Fruit fly (Drosophila melanogaster) whole organism, embryonic: ENCODE results near the gene CG6959.

Experiments used
- Adf1 ChIP-seq: fragments of 200-800 bp; sonication (Bioruptor generic); IDR thresholded peaks from 2 replicates; pipeline ENCODE4 v1.3.6; 2022; ENCODE audit warnings: missing biosample characterization, missing genetic modification characterization
- Atf3 ChIP-seq: fragments of 200-800 bp; sonication (Bioruptor generic); optimal IDR thresholded peaks from 3 replicates; lab custom pipeline; 2016; ENCODE audit warnings: missing biosample characterization, missing genetic modification characterization
- Bteb2 ChIP-seq: fragments of 200-800 bp; sonication (Bioruptor generic); optimal IDR thresholded peaks from 2 replicates; lab custom pipeline; 2016; ENCODE audit warnings: missing biosample characterization, missing genetic modification characterization
- C15 ChIP-seq: fragments of 200-800 bp; sonication (Bioruptor generic); IDR thresholded peaks from 3 replicates; pipeline ENCODE4 v1.3.6; 2022; ENCODE audit warnings: missing biosample characterization, missing genetic modification characterization
- CG1233 ChIP-seq: fragments of 200-800 bp; sonication (Bioruptor generic); optimal IDR thresholded peaks from 4 replicates; lab custom pipeline; 2018; ENCODE audit warnings: missing biosample characterization, mild to moderate bottlenecking, missing genetic modification characterization
- CG12391 ChIP-seq: fragments of 200-800 bp; sonication (Bioruptor generic); optimal IDR thresholded peaks from 3 replicates; lab custom pipeline; 2018; ENCODE audit warnings: missing biosample characterization, mild to moderate bottlenecking, missing genetic modification characterization, moderate library complexity
- CG13624 ChIP-seq: fragments of 200-800 bp; sonication (Bioruptor generic); optimal IDR thresholded peaks from 2 replicates; lab custom pipeline; 2016; ENCODE audit warnings: missing biosample characterization, missing genetic modification characterization
- CG13894 ChIP-seq: fragments of 200-800 bp; sonication (Bioruptor generic); optimal IDR thresholded peaks from 3 replicates; lab custom pipeline; 2018; ENCODE audit warnings: missing biosample characterization, mild to moderate bottlenecking, missing genetic modification characterization, moderate library complexity
- CG15696 ChIP-seq: fragments of 200-800 bp; sonication (Bioruptor generic); optimal IDR thresholded peaks from 2 replicates; lab custom pipeline; 2019; ENCODE audit warnings: missing biosample characterization, mild to moderate bottlenecking, missing genetic modification characterization, moderate library complexity
- CG18262 ChIP-seq: fragments of 200-800 bp; optimal IDR thresholded peaks from 3 replicates; lab custom pipeline; 2019; ENCODE audit warnings: missing biosample characterization, mild to moderate bottlenecking, missing genetic modification characterization, moderate library complexity
- CG18476 ChIP-seq: fragments of 200-800 bp; sonication (Bioruptor generic); optimal IDR thresholded peaks from 2 replicates; lab custom pipeline; 2016; ENCODE audit warnings: missing biosample characterization, mild to moderate bottlenecking, missing genetic modification characterization
- CG4424 ChIP-seq: fragments of 200-800 bp; sonication (Bioruptor generic); optimal IDR thresholded peaks from 3 replicates; lab custom pipeline; 2016; ENCODE audit warnings: missing biosample characterization, missing genetic modification characterization
- CG4617 ChIP-seq: fragments of 200-800 bp; sonication (Bioruptor generic); optimal IDR thresholded peaks from 3 replicates; lab custom pipeline; 2016; ENCODE audit warnings: missing biosample characterization, missing genetic modification characterization, borderline replicate concordance
- CG4730 ChIP-seq: fragments of 200-800 bp; sonication (Bioruptor generic); IDR thresholded peaks from 2 replicates; pipeline ENCODE4 v1.3.6; 2022; ENCODE audit warnings: missing biosample characterization, missing genetic modification characterization
- CG4820 ChIP-seq: fragments of 200-800 bp; sonication (Bioruptor generic); optimal IDR thresholded peaks from 3 replicates; lab custom pipeline; 2016; ENCODE audit warnings: missing biosample characterization, missing genetic modification characterization
- CG8290 ChIP-seq, 3 experiments: fragments of 200-800 bp; sonication (Bioruptor generic); optimal IDR thresholded peaks; 2 replicates each; lab custom pipeline; 2016 to 2019; ENCODE audit warnings: missing biosample characterization in 3 of 3, missing genetic modification characterization in 3 of 3, mild to moderate bottlenecking in 2 of 3, moderate library complexity in 1 of 3
- Drgx ChIP-seq: fragments of 200-800 bp; sonication (Bioruptor generic); IDR thresholded peaks from 2 replicates; pipeline ENCODE4 v1.3.6; 2022; ENCODE audit warnings: missing biosample characterization, missing genetic modification characterization
- GATAe ChIP-seq: fragments of 200-800 bp; sonication (Bioruptor generic); conservative IDR thresholded peaks from 2 replicates; pipeline ENCODE4 v1.3.6; 2022; ENCODE audit warnings: missing biosample characterization, missing genetic modification characterization
- Gsc ChIP-seq: fragments of 200-800 bp; sonication (Bioruptor generic); IDR thresholded peaks from 2 replicates; pipeline ENCODE4 v1.3.6; 2022; ENCODE audit warnings: missing biosample characterization, missing genetic modification characterization
- HHEX ChIP-seq: fragments of 200-800 bp; sonication (Bioruptor generic); optimal IDR thresholded peaks from 3 replicates; lab custom pipeline; 2017; ENCODE audit warnings: missing biosample characterization, mild to moderate bottlenecking, missing genetic modification characterization, missing genetic modification reagents
- HLHmδ ChIP-seq: fragments of 200-800 bp; sonication (Bioruptor generic); optimal IDR thresholded peaks from 2 replicates; lab custom pipeline; 2018; ENCODE audit warnings: missing biosample characterization, mild to moderate bottlenecking, missing genetic modification characterization, moderate library complexity
- Hr51 ChIP-seq, 2 experiments: fragments of 200-800 bp; sonication (Bioruptor generic); optimal IDR thresholded peaks; 2 replicates in 1 of 2; 3 replicates in 1 of 2; lab custom pipeline; 2016 to 2018; ENCODE audit warnings: missing biosample characterization in 2 of 2, missing genetic modification characterization in 2 of 2, mild to moderate bottlenecking in 1 of 2, moderate library complexity in 1 of 2
- Mes4 ChIP-seq: fragments of 200-800 bp; sonication (Bioruptor generic); optimal IDR thresholded peaks from 2 replicates; lab custom pipeline; 2016; ENCODE audit warnings: missing biosample characterization, missing genetic modification characterization
- NC2α ChIP-seq: fragments of 200-800 bp; sonication (Bioruptor generic); optimal IDR thresholded peaks from 2 replicates; lab custom pipeline; 2016; ENCODE audit warnings: missing biosample characterization, missing genetic modification characterization
- Oaz ChIP-seq: fragments of 200-800 bp; sonication (Bioruptor generic); IDR thresholded peaks from 2 replicates; pipeline ENCODE4 v1.3.6; 2022; ENCODE audit warnings: missing biosample characterization, missing genetic modification characterization
- Oli ChIP-seq: fragments of 200-800 bp; sonication (Bioruptor generic); optimal IDR thresholded peaks from 2 replicates; lab custom pipeline; 2018; ENCODE audit warnings: missing biosample characterization, mild to moderate bottlenecking, missing genetic modification characterization, moderate library complexity
- Ptx1 ChIP-seq: fragments of 200-800 bp; sonication (Bioruptor generic); IDR thresholded peaks from 2 replicates; pipeline ENCODE4 v1.3.6; 2022; ENCODE audit warnings: missing biosample characterization, missing genetic modification characterization
- Scr ChIP-seq: fragments of 200-800 bp; sonication (Bioruptor generic); IDR thresholded peaks from 2 replicates; pipeline ENCODE4 v1.3.6; 2022; ENCODE audit warnings: missing biosample characterization, missing genetic modification characterization; ENCODE audit not compliant: partially characterized antibody
- Vsx1 ChIP-seq: fragments of 200-800 bp; sonication (Bioruptor generic); optimal IDR thresholded peaks from 2 replicates; lab custom pipeline; 2017; ENCODE audit warnings: missing biosample characterization, mild to moderate bottlenecking, missing genetic modification characterization, missing genetic modification reagents
- ac ChIP-seq: fragments of 200-800 bp; sonication (Bioruptor generic); optimal IDR thresholded peaks from 3 replicates; lab custom pipeline; 2017; ENCODE audit warnings: missing biosample characterization, mild to moderate bottlenecking, missing genetic modification characterization
- cas ChIP-seq: fragments of 200-800 bp; sonication (Bioruptor generic); IDR thresholded peaks from 2 replicates; pipeline ENCODE4 v1.3.6; 2022; ENCODE audit warnings: missing biosample characterization, missing genetic modification characterization
- danr ChIP-seq: fragments of 200-800 bp; sonication (Bioruptor generic); IDR thresholded peaks from 2 replicates; pipeline ENCODE4 v1.3.6; 2022; ENCODE audit warnings: missing biosample characterization, missing genetic modification characterization
- ham ChIP-seq: fragments of 200-800 bp; sonication (Bioruptor generic); IDR thresholded peaks from 2 replicates; pipeline ENCODE4 v1.3.6; 2022; ENCODE audit warnings: missing biosample characterization, missing genetic modification characterization
- kni ChIP-seq: fragments of 200-800 bp; sonication (Bioruptor generic); optimal IDR thresholded peaks from 3 replicates; lab custom pipeline; 2017; ENCODE audit warnings: mild to moderate bottlenecking, missing biosample characterization, missing genetic modification reagents, missing genetic modification characterization
- lmd ChIP-seq: fragments of 200-800 bp; sonication (Bioruptor generic); IDR thresholded peaks from 2 replicates; pipeline ENCODE4 v1.3.6; 2022; ENCODE audit warnings: missing biosample characterization, missing genetic modification characterization
- luna ChIP-seq: fragments of 200-800 bp; sonication (Bioruptor generic); optimal IDR thresholded peaks from 2 replicates; lab custom pipeline; 2016; ENCODE audit warnings: missing biosample characterization, missing genetic modification characterization
- nau ChIP-seq: fragments of 200-800 bp; sonication (Bioruptor generic); optimal IDR thresholded peaks from 3 replicates; lab custom pipeline; 2017; ENCODE audit warnings: missing biosample characterization, mild to moderate bottlenecking, missing genetic modification characterization, missing genetic modification reagents
- nom ChIP-seq: fragments of 200-800 bp; sonication (Bioruptor generic); optimal IDR thresholded peaks from 2 replicates; lab custom pipeline; 2017; ENCODE audit warnings: missing biosample characterization, missing genetic modification characterization, mild to moderate bottlenecking, moderate library complexity, missing genetic modification reagents
- p53 ChIP-seq: fragments of 200-800 bp; sonication (Bioruptor generic); optimal IDR thresholded peaks from 2 replicates; lab custom pipeline; 2016; ENCODE audit warnings: missing biosample characterization, missing genetic modification characterization
- peb ChIP-seq: fragments of 200-800 bp; sonication (Bioruptor generic); IDR thresholded peaks from 2 replicates; pipeline ENCODE4 v1.3.6; 2022; ENCODE audit warnings: missing biosample characterization, missing genetic modification characterization
- pho ChIP-seq: fragments of 200-800 bp; sonication (Bioruptor generic); optimal IDR thresholded peaks from 2 replicates; lab custom pipeline; 2016; ENCODE audit warnings: missing biosample characterization, missing genetic modification characterization
- scrt ChIP-seq: fragments of 200-800 bp; sonication (Bioruptor generic); optimal IDR thresholded peaks from 2 replicates; lab custom pipeline; 2018; ENCODE audit warnings: missing biosample characterization, mild to moderate bottlenecking, missing genetic modification characterization, moderate library complexity
- sens-2 ChIP-seq: fragments of 200-800 bp; sonication (Bioruptor generic); IDR thresholded peaks from 2 replicates; pipeline ENCODE4 v1.3.6; 2022; ENCODE audit warnings: missing biosample characterization, missing genetic modification characterization
- tna ChIP-seq: fragments of 200-800 bp; sonication (Bioruptor generic); IDR thresholded peaks from 2 replicates; pipeline ENCODE4 v1.3.6; 2022; ENCODE audit warnings: missing biosample characterization, missing genetic modification characterization; ENCODE audit not compliant: partially characterized antibody
- trh ChIP-seq: fragments of 200-800 bp; sonication (Bioruptor generic); optimal IDR thresholded peaks from 2 replicates; lab custom pipeline; 2016; ENCODE audit warnings: missing biosample characterization, missing genetic modification characterization
- ttk ChIP-seq: fragments of 200-800 bp; sonication (Bioruptor generic); IDR thresholded peaks from 2 replicates; pipeline ENCODE4 v2.1.2; 2022; ENCODE audit warnings: missing biosample characterization, missing genetic modification characterization
- vfl ChIP-seq: fragments of 200-800 bp; sonication (Bioruptor generic); optimal IDR thresholded peaks from 2 replicates; lab custom pipeline; 2016; ENCODE audit warnings: missing biosample characterization, missing genetic modification characterization
- vnd ChIP-seq: fragments of 200-800 bp; sonication (Bioruptor generic); IDR thresholded peaks from 3 replicates; pipeline ENCODE4 v1.3.6; 2022; ENCODE audit warnings: missing biosample characterization, missing genetic modification characterization; ENCODE audit not compliant: partially characterized antibody
- vvl ChIP-seq: fragments of 200-800 bp; sonication (Bioruptor generic); IDR thresholded peaks from 2 replicates; pipeline ENCODE4 v1.3.6; 2022; ENCODE audit warnings: missing biosample characterization, missing genetic modification characterization

The CG6959 gene

DNA sequence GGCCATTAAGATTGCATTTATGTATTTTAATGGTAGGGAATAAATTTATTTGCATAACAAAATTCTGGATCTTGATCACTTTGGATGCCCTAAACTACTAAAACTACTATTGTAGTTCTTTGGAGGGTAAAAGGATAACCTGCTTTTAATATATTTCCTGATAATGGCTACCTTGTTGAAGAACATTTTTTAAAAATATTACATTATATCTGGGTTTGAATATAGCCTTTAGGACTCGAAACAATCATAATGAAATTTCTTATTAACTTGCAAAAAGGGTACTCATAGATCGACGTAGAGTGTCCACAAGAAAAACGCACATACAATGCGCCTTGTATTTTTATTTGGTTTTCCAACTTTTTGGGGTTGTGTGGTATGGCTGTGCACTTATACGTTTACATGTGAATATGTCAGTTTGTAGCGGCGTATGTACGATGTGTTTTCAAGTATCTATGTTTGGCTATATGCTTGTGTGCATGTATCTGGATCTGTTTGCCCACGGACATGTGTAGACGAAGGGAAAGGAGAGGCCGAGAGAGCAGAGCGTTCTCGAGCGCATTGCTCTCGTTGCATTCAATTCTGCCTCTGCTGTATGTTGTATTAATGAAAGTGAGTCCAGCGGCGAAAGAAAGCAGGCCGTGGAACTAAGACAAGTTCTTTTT, 89.8 kb downstream of the CG6959 start (continued):
- TF ChIP-seq GATAe (GFP tag; lab: Robert Waterston, UW) (no peak), vnd (GFP tag; lab: Robert Waterston, UW) (no peak), Ptx1 (GFP tag; lab: Robert Waterston, UW) (peak; percentile 35; the same call in 1 of the 2 replicates), CG1233 (GFP tag; lab: Kevin White, UChicago) (peak; percentile 32), p53 (GFP tag; lab: Kevin White, UChicago) (no peak), nau (peak; percentile 48), lmd (peak; percentile 67; the same call in 1 of the 2 replicates), Gsc (GFP tag; lab: Robert Waterston, UW) (peak; percentile 61), luna (GFP tag; lab: Kevin White, UChicago) (no peak), scrt (GFP tag; lab: Kevin White, UChicago) (peak; percentile 52), Mes4 (GFP tag; lab: Kevin White, UChicago) (peak; percentile 76), vfl (GFP tag; lab: Kevin White, UChicago) (no peak), cas (GFP tag; lab: Robert Waterston, UW) (no peak), C15 (no peak), Oli (tag; lab: Kevin White, UChicago) (peak; percentile 88), CG15696 (tag; lab: Kevin White, UChicago) (peak; percentile 86), CG12391 (tag; lab: Kevin White, UChicago) (peak; percentile 87), NC2α (peak; percentile 19), Adf1 (GFP tag; lab: Robert Waterston, UW) (no peak), tna (no peak), peb (GFP tag; lab: Robert Waterston, UW) (peak; percentile 53), nom (GFP tag; lab: Kevin White, UChicago) (peak; percentile 66), Vsx1 (GFP tag; lab: Kevin White, UChicago) (peak; percentile 41), HLHmδ (peak; percentile 72), CG8290 (GFP tag; optimal IDR thresholded peaks at IDR 0.05; lab: Kevin White, UChicago) (peak; percentile 86), CG8290 (tag; optimal IDR thresholded peaks at IDR 0.05; lab: Kevin White, UChicago) (peak in 1 of 2 experiments; percentile 22), vvl (GFP tag; lab: Robert Waterston, UW) (peak; percentile 75; the same call in 1 of the 2 replicates), Scr (no peak), CG18262 (tag; lab: Kevin White, UChicago) (peak; percentile 95), CG4617 (peak; percentile 37), sens-2 (GFP tag; lab: Robert Waterston, UW) (0 out of 2 replicates have a peak, but pooled peaks have one; percentile 32), Atf3 (peak; percentile 36), CG18476 (GFP tag; lab: Kevin White, UChicago) (peak; percentile 78), CG13894 (tag; lab: Kevin White, UChicago) (no peak), Bteb2 (no peak), ham (GFP tag; lab: Robert Waterston, UW) (no peak), CG4820 (GFP tag; lab: Kevin White, UChicago) (peak; percentile 75), ttk (GFP tag; lab: Robert Waterston, UW) (peak; percentile 51), Drgx (GFP tag; lab: Robert Waterston, UW) (peak; percentile 72), kni (peak; percentile 98), Hr51 (GFP tag; optimal IDR thresholded peaks at IDR 0.05; lab: Kevin White, UChicago) (peak in 1 of 2 experiments; percentile 57), pho (no peak), ac (GFP tag; lab: Kevin White, UChicago) (peak; percentile 35), danr (GFP tag; lab: Robert Waterston, UW) (no peak), CG4424 (GFP tag; lab: Kevin White, UChicago) (peak; percentile 80), HHEX (GFP tag; lab: Kevin White, UChicago) (peak; percentile 18), CG13624 (GFP tag; lab: Kevin White, UChicago) (no peak), Oaz (no peak), CG4730 (GFP tag; lab: Robert Waterston, UW) (no peak), trh (GFP tag; lab: Kevin White, UChicago) (peak; percentile 24)
